Worm (Caenorhabditis elegans): Measurements from ENCODE around the gene asp-16.

DNA sequence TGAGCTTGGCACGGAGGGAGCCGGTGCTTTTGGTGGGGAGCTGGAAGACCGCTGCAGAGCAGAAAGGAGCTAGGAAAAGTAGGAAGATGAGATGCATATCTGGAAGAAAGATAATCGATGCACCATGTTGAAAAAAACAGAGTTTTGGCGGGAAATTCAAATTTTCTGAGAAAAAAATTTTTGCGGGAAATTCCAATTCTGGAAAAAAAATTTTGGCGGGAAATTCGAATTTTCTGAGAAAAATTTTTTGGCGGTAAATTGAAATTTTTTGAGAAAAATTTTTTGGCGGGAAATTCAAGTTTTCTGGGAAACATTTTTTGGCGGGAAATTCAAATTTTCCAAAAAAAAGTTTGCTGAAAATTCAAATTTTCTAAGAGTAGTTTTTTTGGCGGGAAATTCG is 5.2 kb downstream of the asp-16 start, which contains the start of gene asp-17:
- no peak for TF ChIP-seq let-526 (GFP tag; IDR thresholded peaks at IDR 0.05)
- TF ChIP-seq C06A6.2 (GFP tag; conservative IDR thresholded peaks at IDR 0.05): no peak
- TF ChIP-seq aptf-3 (GFP tag; IDR thresholded peaks at IDR 0.05): no peak
- TF ChIP-seq snpc-1.3 (tag; optimal IDR thresholded peaks at IDR 0.05; ENCODE audit: insufficient read depth): no peak
- TF ChIP-seq mel-28 (tag; optimal IDR thresholded peaks at IDR 0.05; ENCODE audit: borderline replicate concordance): no peak
- TF ChIP-seq ama-1 (optimal IDR thresholded peaks at IDR 0.05): no peak
- TF ChIP-seq ama-1 (GFP tag; optimal IDR thresholded peaks at IDR 0.05): no peak
- TF ChIP-seq rcor-1 (GFP tag; IDR thresholded peaks at IDR 0.05): no peak
